Worm (Caenorhabditis elegans): ENCODE results near the gene Y82E9BL.6.

DNA sequence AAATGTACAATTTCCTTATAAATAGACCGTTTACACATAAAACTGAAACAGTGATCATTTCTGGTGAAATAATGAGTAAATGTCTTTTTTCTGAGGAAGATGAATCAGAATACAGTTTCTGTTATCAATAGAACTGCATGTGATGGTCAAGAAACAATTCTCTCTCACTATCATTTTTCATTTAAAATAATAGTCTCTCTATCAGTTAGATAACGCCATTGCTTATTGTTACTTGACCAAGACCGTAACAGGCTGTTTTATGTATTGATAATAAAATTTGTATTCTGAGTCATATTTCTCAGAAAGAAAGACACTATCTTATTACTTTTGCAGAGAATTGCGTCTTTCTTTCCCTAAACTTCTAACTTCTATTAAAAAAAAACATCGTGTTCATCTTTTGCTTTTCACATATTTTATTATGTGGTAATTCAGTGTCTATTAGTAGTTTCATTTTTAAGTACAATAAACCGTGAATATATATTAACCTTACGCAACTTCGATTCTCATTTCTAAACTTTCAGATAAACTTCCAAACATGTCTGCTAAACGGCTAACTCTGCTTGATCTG is 50.4 kb downstream of the Y82E9BL.6 start, which contains the start of gene fbxa-35:
- TF ChIP-seq him-1 (tag; optimal IDR thresholded peaks at IDR 0.05) (no peak), dao-5 (tag; optimal IDR thresholded peaks at IDR 0.05) (no peak)

All from whole organism, L4/young adult.